Fruit fly (Drosophila melanogaster): ENCODE measurements around the gene Dcr-1.

Gene Dcr-1

dm6 chr3R:22690311-22690710 lies 50.6 kb downstream of the Dcr-1 start, which contains the start of the genes wfs1 and Nup133 (continued):
- no peak for TF ChIP-seq CG43689 (GFP tag; IDR thresholded peaks at IDR 0.05)
- no peak for TF ChIP-seq CG7745 (tag; optimal IDR thresholded peaks at IDR 0.05)
- TF ChIP-seq Adf1 (GFP tag; IDR thresholded peaks at IDR 0.05), result 0 out of 2 replicates have a peak, but pooled peaks have one; percentile 31
- TF ChIP-seq sima (GFP tag; optimal IDR thresholded peaks at IDR 0.05), result no peak
- TF ChIP-seq CG15601 (tag; optimal IDR thresholded peaks at IDR 0.05), result peak; percentile 86
- no peak for TF ChIP-seq NC2α (GFP tag; optimal IDR thresholded peaks at IDR 0.05)
- no peak for TF ChIP-seq CG31365 (tag; optimal IDR thresholded peaks at IDR 0.05)
- TF ChIP-seq Med (GFP tag), result no peak
- peak; percentile 45; the same call in 1 of the 2 replicates for TF ChIP-seq CG6272 (GFP tag; IDR thresholded peaks at IDR 0.05)
- peak; percentile 93 for TF ChIP-seq CG17829 (tag; optimal IDR thresholded peaks at IDR 0.05)
- no peak for TF ChIP-seq fd64A (GFP tag; optimal IDR thresholded peaks at IDR 0.05)
- TF ChIP-seq ATbp (GFP tag; optimal IDR thresholded peaks at IDR 0.05), result peak; percentile 48
- no peak for TF ChIP-seq CG3281 (GFP tag; optimal IDR thresholded peaks at IDR 0.05)
- TF ChIP-seq Hand (GFP tag; optimal IDR thresholded peaks at IDR 0.05), result no peak
- TF ChIP-seq Sox100B (GFP tag; optimal IDR thresholded peaks at IDR 0.05), result no peak
- no peak for TF ChIP-seq Doc2 (GFP tag; IDR thresholded peaks at IDR 0.05)
- TF ChIP-seq Hr39 (optimal IDR thresholded peaks at IDR 0.05), result no peak
- no peak for TF ChIP-seq CG10147 (GFP tag; optimal IDR thresholded peaks at IDR 0.05)
- TF ChIP-seq aop (GFP tag; IDR thresholded peaks at IDR 0.05), result no peak
- TF ChIP-seq Elba2 (GFP tag; optimal IDR thresholded peaks at IDR 0.05), result peak; percentile 12
- no peak for TF ChIP-seq da (GFP tag; optimal IDR thresholded peaks at IDR 0.05)
- TF ChIP-seq Rx (GFP tag; IDR thresholded peaks at IDR 0.05), result no peak
- TF ChIP-seq CG34224 (GFP tag; IDR thresholded peaks at IDR 0.05; ENCODE audit: partially characterized antibody), result peak; percentile 91
- TF ChIP-seq Spps (tag; optimal IDR thresholded peaks at IDR 0.05), result peak; percentile 67
- TF ChIP-seq bab2 (GFP tag; optimal IDR thresholded peaks at IDR 0.05), result peak; percentile 24
- TF ChIP-seq Camta (GFP tag; optimal IDR thresholded peaks at IDR 0.05), result no peak
- peak; percentile 15; the same call in 1 of the 2 replicates for TF ChIP-seq tna (GFP tag; IDR thresholded peaks at IDR 0.05; ENCODE audit: partially characterized antibody)
- TF ChIP-seq Hmr (GFP tag; optimal IDR thresholded peaks at IDR 0.05), result no peak
- peak; percentile 59; the same call in 1 of the 2 replicates for TF ChIP-seq CG2129 (GFP tag; IDR thresholded peaks at IDR 0.05; ENCODE audit: partially characterized antibody)
- TF ChIP-seq CG2202 (tag; optimal IDR thresholded peaks at IDR 0.05), result peak; percentile 50
- peak; percentile 64 for TF ChIP-seq Max (GFP tag; optimal IDR thresholded peaks at IDR 0.05)
- TF ChIP-seq peb (GFP tag; IDR thresholded peaks at IDR 0.05), result no peak
- peak; percentile 56 for TF ChIP-seq CG9437 (GFP tag; optimal IDR thresholded peaks at IDR 0.05)
- TF ChIP-seq TFAM (GFP tag; optimal IDR thresholded peaks at IDR 0.05), result no peak
- TF ChIP-seq Dip2 (GFP tag; IDR thresholded peaks at IDR 0.05), result no peak
- peak; percentile 73 for TF ChIP-seq CG17359 (tag; optimal IDR thresholded peaks at IDR 0.05)
- no peak for TF ChIP-seq CG8478 (optimal IDR thresholded peaks at IDR 0.05)
- TF ChIP-seq CG13894 (tag; optimal IDR thresholded peaks at IDR 0.05), result no peak
- TF ChIP-seq fu2 (GFP tag; optimal IDR thresholded peaks at IDR 0.05), result no peak
- no peak for TF ChIP-seq CG17385 (GFP tag; optimal IDR thresholded peaks at IDR 0.05)
- TF ChIP-seq Fer1 (GFP tag; optimal IDR thresholded peaks at IDR 0.05), result no peak
- no peak for TF ChIP-seq gt (GFP tag; IDR thresholded peaks at IDR 0.05)
- no peak for TF ChIP-seq repo (GFP tag; optimal IDR thresholded peaks at IDR 0.05)
- TF ChIP-seq wek (GFP tag; optimal IDR thresholded peaks at IDR 0.05), result no peak
- peak in 1 of 2 experiments; percentile 52 for TF ChIP-seq crp (GFP tag; optimal IDR thresholded peaks at IDR 0.05)
- peak; percentile 69 for TF ChIP-seq CG6689 (GFP tag; IDR thresholded peaks at IDR 0.05)
- peak; percentile 49; the same call in 1 of the 3 replicates for TF ChIP-seq hb (GFP tag; IDR thresholded peaks at IDR 0.05; ENCODE audit: partially characterized antibody)
- TF ChIP-seq Fer2 (tag; optimal IDR thresholded peaks at IDR 0.05), result peak; percentile 64
- TF ChIP-seq emc (GFP tag; optimal IDR thresholded peaks at IDR 0.05), result no peak
- peak; percentile 73 for TF ChIP-seq fd96Cb (tag; optimal IDR thresholded peaks at IDR 0.05)
- no peak for TF ChIP-seq oc (tag; optimal IDR thresholded peaks at IDR 0.05)
